ENCODE assay signal across 1 worm cellular context in the genomic region with DNA sequence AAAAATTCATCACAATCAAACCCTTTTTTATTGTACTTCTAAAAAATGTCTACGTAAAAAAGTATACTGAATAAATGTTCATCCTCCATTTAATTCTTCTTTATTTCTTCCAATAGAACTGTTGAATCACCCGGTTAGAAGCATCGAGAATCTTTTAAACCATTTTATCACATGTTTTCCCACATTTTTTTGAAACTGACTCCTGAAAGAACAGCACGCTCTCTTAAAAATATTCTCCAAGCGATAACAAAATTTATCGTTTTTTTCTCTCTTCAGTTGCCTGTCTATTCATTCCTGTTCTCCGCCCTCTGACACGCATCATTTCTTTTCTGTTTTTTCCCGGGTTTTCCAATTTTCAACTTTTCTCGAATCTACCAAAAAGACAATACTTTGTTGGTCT.
A peak's percentile ranks its signal among the peaks of the same experiment; 100 is the strongest.
TF ChIP-seq lines count a peak whose summit lies in the region.

A gene (plus strand): TSS at position 131 of the 400 bp plus-strand sequence.

TF ChIP-seq in whole organism, L4 larva, 104 proteins besides CTCF, POLR2A, EP300 and RAD21 (continued from another document):
- TF ChIP-seq madf-9 (GFP tag; conservative IDR thresholded peaks at IDR 0.05; lab: Robert Waterston, UW) = no peak
- TF ChIP-seq hlh-30 (tag; optimal IDR thresholded peaks at IDR 0.05; lab: Kevin White, UChicago; ENCODE audit: insufficient read depth) = peak; percentile 66
- TF ChIP-seq lir-3 (tag; optimal IDR thresholded peaks at IDR 0.05; lab: Kevin White, UChicago) = no peak
- no peak for TF ChIP-seq gei-8 (GFP tag; optimal IDR thresholded peaks at IDR 0.05; lab: Kevin White, UChicago)
- no peak for TF ChIP-seq hif-1 (tag; optimal IDR thresholded peaks at IDR 0.05; lab: Kevin White, UChicago)
- TF ChIP-seq vab-7 (GFP tag; IDR thresholded peaks at IDR 0.05; lab: Robert Waterston, UW) = no peak
- no peak for TF ChIP-seq F49E8.2 (tag; optimal IDR thresholded peaks at IDR 0.05; lab: Kevin White, UChicago; ENCODE audit: borderline replicate concordance)
